Fruit fly (Drosophila melanogaster) whole organism, adult: ENCODE results near the gene Est-6.

Experiments used
- CG12768 ChIP-seq: fragments of 200-800 bp; sonication (Bioruptor generic); optimal IDR thresholded peaks from 2 replicates; lab custom pipeline; 2017; ENCODE audit warnings: missing biosample characterization, missing genetic modification characterization, mild to moderate bottlenecking, moderate library complexity, missing genetic modification reagents
- Crg-1 ChIP-seq: fragments of 200-800 bp; sonication (Bioruptor generic); optimal IDR thresholded peaks from 2 replicates; lab custom pipeline; 2016; ENCODE audit warnings: missing biosample characterization, missing genetic modification characterization
- bab1 ChIP-seq: fragments of 200-800 bp; sonication (Bioruptor generic); optimal IDR thresholded peaks from 3 replicates; lab custom pipeline; 2019; ENCODE audit warnings: missing biosample characterization, mild to moderate bottlenecking, missing genetic modification characterization, moderate library complexity
- kay ChIP-seq: fragments of 200-800 bp; sonication (Bioruptor generic); peaks from one replicate; lab custom pipeline; 2016; ENCODE audit warnings: missing biosample characterization, missing genetic modification characterization, borderline replicate concordance
- toe ChIP-seq: fragments of 200-800 bp; sonication (Bioruptor generic); optimal IDR thresholded peaks from 2 replicates; lab custom pipeline; 2016; ENCODE audit warnings: missing biosample characterization, missing genetic modification characterization

- TF ChIP-seq CG12768 (GFP tag; lab: Kevin White, UChicago) = no peak
- TF ChIP-seq Crg-1 = no peak
- TF ChIP-seq bab1 = no peak
- TF ChIP-seq toe = no peak
- TF ChIP-seq kay (GFP tag; lab: Kevin White, UChicago) = peak; percentile 14
Measured at dm6 chr3L:12188518-12188917, at the start of gene Est-6.
